ENCODE assay signal across 1 fruit fly cellular context in the genomic region with DNA sequence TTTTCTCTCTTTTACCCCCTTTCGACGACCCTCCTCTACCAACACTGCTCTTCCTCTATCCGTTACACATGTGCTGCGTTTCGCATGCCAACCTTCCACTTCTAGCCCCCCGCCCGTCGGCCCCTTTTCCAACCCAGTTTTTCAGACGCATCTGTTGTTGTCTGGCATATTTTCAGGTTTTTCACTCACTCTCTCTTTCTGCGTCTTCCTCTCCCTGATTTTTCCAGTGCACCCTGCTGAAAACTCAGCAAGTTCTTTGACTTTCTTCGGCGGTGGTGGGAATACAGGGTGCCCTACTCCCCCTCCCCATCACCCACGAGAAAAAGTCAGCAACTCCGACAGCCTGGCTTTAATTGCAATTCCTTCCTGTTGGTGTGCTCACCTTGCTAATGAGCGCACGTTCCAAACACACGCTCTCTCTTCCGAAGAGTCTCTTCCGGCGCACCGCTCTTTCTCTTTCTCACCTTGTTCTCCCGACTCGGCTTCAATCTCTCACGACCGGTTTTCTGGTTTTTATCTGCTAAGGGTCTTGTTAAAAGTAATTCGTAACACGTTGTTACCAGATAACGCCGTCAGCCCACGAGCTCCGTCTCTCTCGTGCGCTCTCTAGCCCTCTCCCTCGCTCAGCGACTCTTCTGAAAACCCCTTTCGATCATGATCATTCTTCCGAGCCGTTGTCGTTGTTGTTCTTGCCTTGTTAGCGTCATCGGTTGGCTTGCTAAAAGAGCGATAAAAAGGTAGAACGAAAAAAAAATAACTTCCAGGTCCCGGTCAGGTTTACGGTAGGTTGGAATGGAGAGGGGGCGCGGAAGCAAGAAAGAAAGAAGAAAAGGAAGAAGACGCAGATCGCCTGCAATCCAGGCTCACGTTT.
TF ChIP-seq lines count a peak whose summit lies in the region.

No protein-coding gene starts in this region.

TF ChIP-seq in whole organism, embryonic, 481 proteins besides CTCF, POLR2A, EP300 and RAD21 (continued from another document):
- TF ChIP-seq crp (GFP tag; optimal IDR thresholded peaks at IDR 0.05; lab: Kevin White, UChicago) (no peak), grn (GFP tag; optimal IDR thresholded peaks at IDR 0.05; lab: Kevin White, UChicago) (peak; percentile 86), CG7928 (GFP tag; optimal IDR thresholded peaks at IDR 0.05; lab: Kevin White, UChicago) (no peak), CG7839 (tag; optimal IDR thresholded peaks at IDR 0.05; lab: Kevin White, UChicago) (no peak), grau (tag; optimal IDR thresholded peaks at IDR 0.05; lab: Kevin White, UChicago) (no peak), CG9215 (GFP tag; IDR thresholded peaks at IDR 0.05; lab: Robert Waterston, UW) (no peak), al (GFP tag; IDR thresholded peaks at IDR 0.05; lab: Robert Waterston, UW) (no peak), dan (GFP tag; IDR thresholded peaks at IDR 0.05; lab: Robert Waterston, UW) (no peak), CG34376 (GFP tag; optimal IDR thresholded peaks at IDR 0.05; lab: Kevin White, UChicago) (no peak), CG12744 (GFP tag; optimal IDR thresholded peaks at IDR 0.05; lab: Kevin White, UChicago) (no peak), Myb (GFP tag; optimal IDR thresholded peaks at IDR 0.05; lab: Kevin White, UChicago) (no peak), HHEX (GFP tag; optimal IDR thresholded peaks at IDR 0.05; lab: Kevin White, UChicago) (no peak), gce (GFP tag; IDR thresholded peaks at IDR 0.05; lab: Robert Waterston, UW) (no peak), CG15011 (GFP tag; optimal IDR thresholded peaks at IDR 0.05; lab: Kevin White, UChicago) (no peak), Hand (GFP tag; optimal IDR thresholded peaks at IDR 0.05; lab: Kevin White, UChicago) (no peak), CG7271 (tag; optimal IDR thresholded peaks at IDR 0.05; lab: Kevin White, UChicago) (no peak), CG13624 (GFP tag; optimal IDR thresholded peaks at IDR 0.05; lab: Kevin White, UChicago) (no peak), hkb (optimal IDR thresholded peaks at IDR 0.05; lab: Kevin White, UChicago) (no peak), hkb (GFP tag; IDR thresholded peaks at IDR 0.05; lab: Robert Waterston, UW) (0 out of 2 replicates have a peak, but pooled peaks have one; percentile 23), CG32767 (GFP tag; IDR thresholded peaks at IDR 0.05; lab: Robert Waterston, UW) (no peak), CG16815 (GFP tag; optimal IDR thresholded peaks at IDR 0.05; lab: Kevin White, UChicago) (no peak), corto (GFP tag; optimal IDR thresholded peaks at IDR 0.05; lab: Kevin White, UChicago) (peak; percentile 68), CG3163 (GFP tag; optimal IDR thresholded peaks at IDR 0.05; lab: Kevin White, UChicago) (peak; percentile 84), PHDP (tag; optimal IDR thresholded peaks at IDR 0.05; lab: Kevin White, UChicago) (no peak), dimm (GFP tag; IDR thresholded peaks at IDR 0.05; lab: Robert Waterston, UW) (no peak), CG14050 (GFP tag; IDR thresholded peaks at IDR 0.05; lab: Robert Waterston, UW) (no peak), pnt (GFP tag; optimal IDR thresholded peaks at IDR 0.05; lab: Kevin White, UChicago) (no peak), kni (GFP tag; optimal IDR thresholded peaks at IDR 0.05; lab: Kevin White, UChicago) (peak; percentile 92), Hr3 (GFP tag; optimal IDR thresholded peaks at IDR 0.05; lab: Kevin White, UChicago) (no peak), NfI (GFP tag; optimal IDR thresholded peaks at IDR 0.05; lab: Kevin White, UChicago) (no peak), CG4820 (GFP tag; optimal IDR thresholded peaks at IDR 0.05; lab: Kevin White, UChicago) (no peak), CG7963 (GFP tag; IDR thresholded peaks at IDR 0.05; lab: Robert Waterston, UW; ENCODE audit: partially characterized antibody) (no peak), chm (GFP tag; IDR thresholded peaks at IDR 0.05; lab: Robert Waterston, UW) (peak; percentile 5; the same call in 1 of the 2 replicates), Eip74EF (GFP tag; optimal IDR thresholded peaks at IDR 0.05; lab: Kevin White, UChicago) (no peak), H2.0 (GFP tag; IDR thresholded peaks at IDR 0.05; lab: Robert Waterston, UW) (no peak), CG6254 (GFP tag; optimal IDR thresholded peaks at IDR 0.05; lab: Kevin White, UChicago) (peak; percentile 96), CG3065 (GFP tag; optimal IDR thresholded peaks at IDR 0.05; lab: Kevin White, UChicago) (no peak), stwl (tag; optimal IDR thresholded peaks at IDR 0.05; lab: Kevin White, UChicago) (no peak), CkIIα-i1 (GFP tag; IDR thresholded peaks at IDR 0.05; lab: Robert Waterston, UW) (no peak), ro (GFP tag; IDR thresholded peaks at IDR 0.05; lab: Robert Waterston, UW) (no peak), CG11456 (GFP tag; IDR thresholded peaks at IDR 0.05; lab: Robert Waterston, UW) (no peak), Ssrp (tag; optimal IDR thresholded peaks at IDR 0.05; lab: Kevin White, UChicago) (no peak), CG17385 (GFP tag; optimal IDR thresholded peaks at IDR 0.05; lab: Kevin White, UChicago) (no peak), fd102C (GFP tag; optimal IDR thresholded peaks at IDR 0.05; lab: Kevin White, UChicago) (no peak), wor (GFP tag; IDR thresholded peaks at IDR 0.05; lab: Robert Waterston, UW) (no peak), CG8944 (GFP tag; optimal IDR thresholded peaks at IDR 0.05; lab: Kevin White, UChicago) (no peak), Ravus (GFP tag; IDR thresholded peaks at IDR 0.05; lab: Robert Waterston, UW) (no peak), CG3407 (GFP tag; optimal IDR thresholded peaks at IDR 0.05; lab: Kevin White, UChicago) (no peak), chinmo (GFP tag; IDR thresholded peaks at IDR 0.05; lab: Robert Waterston, UW; ENCODE audit: partially characterized antibody) (no peak), Dfd (GFP tag; optimal IDR thresholded peaks at IDR 0.05; lab: Kevin White, UChicago) (no peak), Elba2 (GFP tag; optimal IDR thresholded peaks at IDR 0.05; lab: Kevin White, UChicago) (no peak), gsb-n (tag; optimal IDR thresholded peaks at IDR 0.05; lab: Kevin White, UChicago) (no peak), so (GFP tag; IDR thresholded peaks at IDR 0.05; lab: Robert Waterston, UW) (no peak), Lim3 (GFP tag; IDR thresholded peaks at IDR 0.05; lab: Robert Waterston, UW) (no peak), CG15696 (tag; optimal IDR thresholded peaks at IDR 0.05; lab: Kevin White, UChicago) (no peak), bab2 (GFP tag; optimal IDR thresholded peaks at IDR 0.05; lab: Kevin White, UChicago) (no peak), CG34422 (GFP tag; IDR thresholded peaks at IDR 0.05; lab: Robert Waterston, UW) (no peak), Deaf1 (tag; optimal IDR thresholded peaks at IDR 0.05; lab: Kevin White, UChicago) (peak; percentile 54), CG10462 (GFP tag; optimal IDR thresholded peaks at IDR 0.05; lab: Kevin White, UChicago) (no peak), CG1529 (GFP tag; optimal IDR thresholded peaks at IDR 0.05; lab: Kevin White, UChicago) (no peak), CG15514 (GFP tag; optimal IDR thresholded peaks at IDR 0.05; lab: Kevin White, UChicago) (no peak), run (tag; optimal IDR thresholded peaks at IDR 0.05; lab: Kevin White, UChicago) (no peak), aop (GFP tag; IDR thresholded peaks at IDR 0.05; lab: Robert Waterston, UW) (no peak), chif (GFP tag; optimal IDR thresholded peaks at IDR 0.05; lab: Kevin White, UChicago) (no peak), CG10321 (GFP tag; IDR thresholded peaks at IDR 0.05; lab: Robert Waterston, UW) (no peak), Meics (GFP tag; optimal IDR thresholded peaks at IDR 0.05; lab: Kevin White, UChicago) (no peak), tup (GFP tag; optimal IDR thresholded peaks at IDR 0.05; lab: Kevin White, UChicago) (no peak), psq (GFP tag; optimal IDR thresholded peaks at IDR 0.05; lab: Kevin White, UChicago) (no peak), sens-2 (GFP tag; IDR thresholded peaks at IDR 0.05; lab: Robert Waterston, UW) (no peak), CG12155 (GFP tag; optimal IDR thresholded peaks at IDR 0.05; lab: Kevin White, UChicago) (no peak), TFAM (GFP tag; optimal IDR thresholded peaks at IDR 0.05; lab: Kevin White, UChicago) (no peak), CG4617 (GFP tag; optimal IDR thresholded peaks at IDR 0.05; lab: Kevin White, UChicago; ENCODE audit: borderline replicate concordance) (no peak), z (GFP tag; IDR thresholded peaks at IDR 0.05; lab: Robert Waterston, UW) (peak; percentile 52; the same call in 2 of the 3 replicates), CG8765 (GFP tag; IDR thresholded peaks at IDR 0.05; lab: Robert Waterston, UW) (no peak), nerfin-2 (GFP tag; IDR thresholded peaks at IDR 0.05; lab: Robert Waterston, UW; ENCODE audit: partially characterized antibody) (no peak), MTF-1 (GFP tag; optimal IDR thresholded peaks at IDR 0.05; lab: Kevin White, UChicago; ENCODE audit: borderline replicate concordance) (no peak), cas (GFP tag; IDR thresholded peaks at IDR 0.05; lab: Robert Waterston, UW) (no peak), MESR4 (GFP tag; optimal IDR thresholded peaks at IDR 0.05; lab: Kevin White, UChicago) (no peak), CG1024 (GFP tag; IDR thresholded peaks at IDR 0.05; lab: Robert Waterston, UW) (no peak), gt (GFP tag; IDR thresholded peaks at IDR 0.05; lab: Robert Waterston, UW) (no peak), rib (GFP tag; IDR thresholded peaks at IDR 0.05; lab: Robert Waterston, UW) (no peak), ewg (GFP tag; optimal IDR thresholded peaks at IDR 0.05; lab: Kevin White, UChicago) (no peak), nau (GFP tag; optimal IDR thresholded peaks at IDR 0.05; lab: Kevin White, UChicago) (no peak), Dp (GFP tag; optimal IDR thresholded peaks at IDR 0.05; lab: Kevin White, UChicago) (no peak), gem (tag; optimal IDR thresholded peaks at IDR 0.05; lab: Kevin White, UChicago) (no peak), H15 (GFP tag; IDR thresholded peaks at IDR 0.05; lab: Robert Waterston, UW) (no peak), hb (GFP tag; IDR thresholded peaks at IDR 0.05; lab: Robert Waterston, UW; ENCODE audit: partially characterized antibody) (no peak), usp (GFP tag; optimal IDR thresholded peaks at IDR 0.05; lab: Kevin White, UChicago) (no peak), Hsf (GFP tag; optimal IDR thresholded peaks at IDR 0.05; lab: Kevin White, UChicago) (no peak), maf-S (GFP tag; optimal IDR thresholded peaks at IDR 0.05; lab: Kevin White, UChicago) (no peak), CG8359 (GFP tag; optimal IDR thresholded peaks at IDR 0.05; lab: Kevin White, UChicago; ENCODE audit: borderline replicate concordance) (no peak), sens (GFP tag; lab: Kevin White, UChicago) (peak; percentile 82), CG11398 (GFP tag; optimal IDR thresholded peaks at IDR 0.05; lab: Kevin White, UChicago) (no peak), CG34224 (GFP tag; IDR thresholded peaks at IDR 0.05; lab: Robert Waterston, UW; ENCODE audit: partially characterized antibody) (peak; percentile 62; the same call in 2 of the 3 replicates), CG7556 (GFP tag; optimal IDR thresholded peaks at IDR 0.05; lab: Kevin White, UChicago) (no peak), Usf (GFP tag; optimal IDR thresholded peaks at IDR 0.05; lab: Kevin White, UChicago) (no peak), CG14710 (tag; optimal IDR thresholded peaks at IDR 0.05; lab: Kevin White, UChicago) (no peak), Dad (GFP tag; optimal IDR thresholded peaks at IDR 0.05; lab: Kevin White, UChicago) (no peak), ssp (GFP tag; IDR thresholded peaks at IDR 0.05; lab: Robert Waterston, UW) (no peak), sima (GFP tag; optimal IDR thresholded peaks at IDR 0.05; lab: Kevin White, UChicago) (no peak)
